Worm (Caenorhabditis elegans) whole organism, dauer: ENCODE results near the gene pat-6.

Experiments used
- unc-62 ChIP-seq: sonication (generic microtip); optimal IDR thresholded peaks from 2 replicates; lab custom pipeline; 2017; ENCODE audit warnings: missing biosample characterization, missing genetic modification reagents, missing genetic modification characterization

Gene pat-6

ce11 chrIV:291851-292367 lies 27.9 kb upstream of the pat-6 start:
- TF ChIP-seq unc-62 (GFP tag; lab: Kevin White, UChicago) = no peak

DNA sequence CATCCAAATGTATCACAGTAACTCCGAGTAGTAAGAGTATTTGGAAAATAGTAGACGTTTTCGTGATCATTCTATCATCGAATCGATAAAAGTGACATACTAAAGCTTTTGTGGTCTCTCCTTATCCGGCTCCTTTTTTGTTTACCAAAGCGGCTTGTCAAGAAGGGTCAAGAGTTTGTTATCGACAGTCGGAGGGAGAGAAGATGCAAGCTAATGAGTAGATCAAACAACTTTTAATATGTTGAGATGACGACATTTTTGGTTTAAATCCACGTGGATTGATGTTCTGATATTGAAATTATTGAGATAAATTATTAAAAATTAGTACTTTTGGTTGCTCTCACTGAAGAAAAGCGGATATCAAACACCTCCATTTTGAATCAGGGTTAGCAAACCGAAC lies 27.3 kb upstream of the pat-6 start, which contains the start of gene T21D12.7:
Gene T21D12.7, minus strand, starts transcription at position 101 of the 400 bp plus-strand sequence.
- no peak for TF ChIP-seq unc-62 (GFP tag; lab: Kevin White, UChicago)

ce11 chrIV:290387-290786 lies 26.4 kb upstream of the pat-6 start:
- no peak for TF ChIP-seq unc-62 (GFP tag; lab: Kevin White, UChicago)

ce11 chrIV:288027-288426 lies 24.0 kb upstream of the pat-6 start, which contains the start of gene T21D12.14:
Gene T21D12.14 (minus strand): TSS chrIV:288127.
- no peak for TF ChIP-seq unc-62 (GFP tag; lab: Kevin White, UChicago)

- no peak for TF ChIP-seq unc-62 (GFP tag; lab: Kevin White, UChicago)
These were observed 19.3 kb upstream of the pat-6 start, which contains the start of gene best-19 for ce11 chrIV:283347-283746. Gene best-19 (plus strand): TSS chrIV:283647.

DNA sequence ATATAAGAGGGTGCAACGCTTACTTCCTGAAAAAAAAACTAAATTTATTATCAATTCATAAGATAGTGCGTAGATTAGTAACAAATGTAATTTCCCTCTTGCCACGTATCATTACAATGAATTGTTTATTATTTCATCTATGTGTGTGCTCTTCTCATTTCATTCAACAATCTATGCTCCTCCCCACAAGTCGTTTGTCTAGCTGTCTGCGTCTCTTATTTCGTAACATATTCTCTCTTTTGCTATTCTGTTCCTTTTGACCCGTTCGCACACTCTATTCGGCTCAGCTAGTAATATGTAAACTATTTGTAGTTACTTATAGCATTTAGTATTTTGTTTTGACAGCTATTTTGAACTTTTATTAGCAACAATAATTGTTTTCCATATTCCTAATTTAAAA lies 18.0 kb upstream of the pat-6 start:
- TF ChIP-seq unc-62 (GFP tag; lab: Kevin White, UChicago) = no peak

- TF ChIP-seq unc-62 (GFP tag; lab: Kevin White, UChicago) = no peak
These were observed 14.3 kb upstream of the pat-6 start for ce11 chrIV:278284-278683.

DNA sequence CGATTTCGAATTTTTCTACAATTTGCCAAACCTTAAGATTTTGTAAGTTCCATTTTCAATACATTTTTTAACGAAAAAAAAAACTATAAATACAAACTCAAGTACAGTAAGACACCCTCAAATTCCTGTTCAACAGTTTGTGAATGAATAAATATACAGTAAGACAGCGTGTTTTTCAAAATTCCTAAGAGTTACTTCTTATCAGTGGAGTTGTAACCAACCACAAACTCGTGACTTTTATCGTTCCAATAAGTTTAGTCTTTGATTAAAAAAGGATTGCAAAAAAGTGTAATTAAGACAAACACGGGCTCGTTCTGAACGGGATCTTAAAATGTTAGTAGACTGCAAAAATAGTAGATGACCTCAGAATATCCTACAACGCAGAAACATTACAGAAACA lies 11.1 kb upstream of the pat-6 start:
- no peak for TF ChIP-seq unc-62 (GFP tag; lab: Kevin White, UChicago)

ce11 chrIV:274185-274584 lies 10.2 kb upstream of the pat-6 start, which contains the start of gene sma-10:
Gene sma-10 (plus strand): TSS chrIV:274420.
- TF ChIP-seq unc-62 (GFP tag; lab: Kevin White, UChicago) = no peak

DNA sequence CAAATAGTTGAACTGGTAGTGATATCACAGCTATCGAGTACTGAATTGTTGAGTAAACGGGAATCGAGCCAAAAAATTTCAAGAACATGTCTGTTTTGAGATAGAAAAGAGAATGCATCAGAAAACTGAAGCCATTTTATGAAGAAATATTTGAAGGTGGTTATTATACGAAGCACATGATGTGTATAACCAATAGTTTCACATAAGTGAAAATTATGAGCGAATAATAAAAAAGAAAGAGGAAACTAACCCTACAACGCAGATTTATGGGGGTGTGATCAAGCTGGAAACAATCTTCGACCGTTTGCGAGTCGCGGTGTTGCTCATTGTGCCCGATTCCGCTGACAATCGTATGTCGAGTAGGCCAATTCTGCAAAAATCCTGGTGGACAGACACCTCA lies 9.3 kb upstream of the pat-6 start, which contains the start of gene srh-282:
Gene srh-282, minus strand, starts transcription at position 101 of the 400 bp plus-strand sequence.
- no peak for TF ChIP-seq unc-62 (GFP tag; lab: Kevin White, UChicago)

ce11 chrIV:269107-269506 lies 5.1 kb upstream of the pat-6 start, which contains the start of gene T21D12.11:
Gene T21D12.11 (plus strand): TSS chrIV:269407.
- TF ChIP-seq unc-62 (GFP tag; lab: Kevin White, UChicago) = no peak

DNA sequence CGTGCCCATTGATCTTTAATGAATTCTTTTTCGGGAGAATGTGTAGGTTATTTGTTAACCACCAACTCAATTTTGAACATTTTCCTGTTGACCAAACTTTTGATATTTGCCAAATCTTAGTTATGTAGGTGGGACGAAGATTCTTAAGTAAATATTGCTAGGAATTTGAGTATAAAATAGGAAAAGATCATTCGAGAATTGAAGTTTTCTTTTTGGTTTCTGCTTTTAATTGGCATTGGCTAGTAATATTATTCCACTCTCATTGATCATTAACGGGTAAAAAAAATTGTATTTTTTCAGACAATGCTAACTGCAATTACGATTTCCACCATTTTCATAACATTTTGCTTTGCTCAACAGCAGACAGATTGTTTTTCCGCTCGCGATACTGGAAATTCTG lies 2.1 kb upstream of the pat-6 start, which contains the start of gene T21D12.12:
Gene T21D12.12, plus strand, starts transcription at position 301 of the 400 bp plus-strand sequence.
- no peak for TF ChIP-seq unc-62 (GFP tag; lab: Kevin White, UChicago)

DNA sequence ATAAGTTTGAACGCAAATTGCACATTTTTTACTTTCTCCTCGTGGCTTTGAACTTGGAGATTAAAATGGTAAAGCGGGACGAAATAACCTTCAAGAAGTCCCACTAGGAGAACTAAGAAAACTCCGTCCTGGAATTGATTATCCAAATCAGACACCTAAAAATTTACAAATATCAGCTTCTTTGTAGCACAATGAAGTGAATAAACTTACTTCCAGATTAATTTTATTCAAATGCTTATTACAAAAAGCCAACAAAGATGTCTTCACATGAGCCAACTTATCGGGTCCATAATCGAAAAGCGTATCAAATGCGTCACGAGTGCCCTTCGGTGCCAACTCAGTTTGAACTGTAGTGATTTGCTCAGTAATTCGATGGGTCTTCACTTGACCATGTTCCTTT lies 1.6 kb downstream of the pat-6 start:
- TF ChIP-seq unc-62 (GFP tag; lab: Kevin White, UChicago) = no peak

DNA sequence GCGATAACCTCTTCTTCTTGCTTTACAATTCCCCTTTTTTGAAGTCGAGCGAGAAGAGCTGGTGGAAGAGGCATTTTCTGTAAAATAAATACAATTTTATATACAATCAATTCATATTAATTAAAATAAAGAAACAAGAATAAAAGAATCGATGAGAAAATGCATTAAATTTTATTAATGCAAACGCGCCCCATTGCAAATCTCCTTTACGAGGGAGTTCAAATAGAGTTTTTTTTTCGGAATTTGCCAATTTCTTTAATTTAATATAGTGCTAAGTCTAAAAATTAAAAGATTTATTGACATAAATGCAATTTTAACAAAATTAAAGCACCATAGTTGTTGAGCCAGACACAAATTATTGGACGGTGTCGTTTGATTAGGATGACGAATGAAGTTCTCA lies 2.4 kb downstream of the pat-6 start, which contains the start of gene pqbp-1.1:
Gene pqbp-1.1, minus strand, starts transcription at position 77 of the 400 bp plus-strand sequence.
- no peak for TF ChIP-seq unc-62 (GFP tag; lab: Kevin White, UChicago)

DNA sequence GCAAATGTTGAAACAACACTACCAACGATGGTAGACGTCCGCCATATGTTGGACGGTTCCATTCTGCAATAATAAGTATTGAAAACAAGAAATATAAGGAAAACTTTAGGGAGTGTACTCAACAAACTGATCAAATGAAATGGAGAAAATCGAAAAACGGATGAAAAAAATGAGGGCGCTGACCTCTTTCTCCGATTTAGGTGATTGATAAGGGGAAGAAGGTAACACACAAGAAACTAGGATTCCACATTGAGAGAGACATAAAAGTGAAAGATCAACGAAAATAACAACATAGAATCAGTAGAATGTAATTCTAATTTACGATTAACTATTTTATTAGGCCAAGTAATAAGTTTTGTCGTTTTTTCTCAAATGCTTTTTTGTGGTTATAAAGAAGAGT lies 4.9 kb downstream of the pat-6 start, which contains the start of gene dpy-9:
Gene dpy-9, minus strand, starts transcription at position 63 of the 400 bp plus-strand sequence.
- TF ChIP-seq unc-62 (GFP tag; lab: Kevin White, UChicago) = no peak

- no peak for TF ChIP-seq unc-62 (GFP tag; lab: Kevin White, UChicago)
These were observed 5.7 kb downstream of the pat-6 start for ce11 chrIV:258362-258761.

ce11 chrIV:257095-257494 lies 6.9 kb downstream of the pat-6 start, which contains the start of gene R02D3.8:
Gene R02D3.8 (minus strand): TSS chrIV:257203.
- no peak for TF ChIP-seq unc-62 (GFP tag; lab: Kevin White, UChicago)
